Fruit fly (Drosophila melanogaster) whole organism, embryonic: ENCODE data around the gene CalpB.

Experiments used
- CG10209 ChIP-seq: fragments of 200-800 bp; sonication (Bioruptor generic); optimal IDR thresholded peaks from 3 replicates; lab custom pipeline; 2017; ENCODE audit warnings: missing biosample characterization, mild to moderate bottlenecking, missing genetic modification characterization, missing genetic modification reagents
- CG10267 ChIP-seq: fragments of 200-800 bp; sonication (Bioruptor generic); optimal IDR thresholded peaks from 2 replicates; lab custom pipeline; 2018; ENCODE audit warnings: missing biosample characterization, mild to moderate bottlenecking, missing genetic modification characterization, moderate library complexity
- CG10543 ChIP-seq: fragments of 200-800 bp; sonication (Bioruptor generic); optimal IDR thresholded peaks from 3 replicates; lab custom pipeline; 2017; ENCODE audit warnings: missing biosample characterization, mild to moderate bottlenecking, missing genetic modification characterization, moderate library complexity
- CG10565 ChIP-seq: fragments of 200-800 bp; sonication (Bioruptor generic); optimal IDR thresholded peaks from 3 replicates; lab custom pipeline; 2016; ENCODE audit warnings: missing biosample characterization, mild to moderate bottlenecking, missing genetic modification characterization
- CG12391 ChIP-seq: fragments of 200-800 bp; sonication (Bioruptor generic); optimal IDR thresholded peaks from 3 replicates; lab custom pipeline; 2018; ENCODE audit warnings: missing biosample characterization, mild to moderate bottlenecking, missing genetic modification characterization, moderate library complexity
- CG15011 ChIP-seq: fragments of 200-800 bp; sonication (Bioruptor generic); optimal IDR thresholded peaks from 3 replicates; lab custom pipeline; 2018; ENCODE audit warnings: missing biosample characterization, mild to moderate bottlenecking, missing genetic modification characterization
- CG1602 ChIP-seq: fragments of 200-800 bp; sonication (Bioruptor generic); optimal IDR thresholded peaks from 3 replicates; lab custom pipeline; 2016; ENCODE audit warnings: missing biosample characterization, missing genetic modification characterization
- CG17328 ChIP-seq: fragments of 200-800 bp; sonication (Bioruptor generic); IDR thresholded peaks from 2 replicates; pipeline ENCODE4 v1.3.6; 2022; ENCODE audit warnings: missing biosample characterization, missing genetic modification characterization
- CG17802 ChIP-seq: fragments of 200-800 bp; sonication (Bioruptor generic); optimal IDR thresholded peaks from 2 replicates; lab custom pipeline; 2018; ENCODE audit warnings: missing biosample characterization, mild to moderate bottlenecking, missing genetic modification characterization, moderate library complexity
- CG17912 ChIP-seq: fragments of 200-800 bp; sonication (Bioruptor generic); optimal IDR thresholded peaks from 2 replicates; lab custom pipeline; 2018; ENCODE audit warnings: missing biosample characterization, mild to moderate bottlenecking, missing genetic modification characterization
- CG18011 ChIP-seq: fragments of 200-800 bp; sonication (Bioruptor generic); optimal IDR thresholded peaks from 2 replicates; lab custom pipeline; 2017; ENCODE audit warnings: missing biosample characterization, missing genetic modification characterization, mild to moderate bottlenecking, moderate library complexity, missing genotype
- CG2129 ChIP-seq: fragments of 200-800 bp; sonication (Bioruptor generic); IDR thresholded peaks from 2 replicates; pipeline ENCODE4 v1.3.6; 2022; ENCODE audit warnings: missing biosample characterization, missing genetic modification characterization; ENCODE audit not compliant: partially characterized antibody
- CG2678 ChIP-seq: fragments of 200-800 bp; sonication (Bioruptor generic); optimal IDR thresholded peaks from 3 replicates; lab custom pipeline; 2019; ENCODE audit warnings: missing biosample characterization, mild to moderate bottlenecking, missing genetic modification characterization, moderate library complexity
- CG30403 ChIP-seq: fragments of 200-800 bp; sonication (Bioruptor generic); optimal IDR thresholded peaks from 3 replicates; lab custom pipeline; 2016; ENCODE audit warnings: missing biosample characterization, missing genetic modification characterization
- CG34376 ChIP-seq: fragments of 200-800 bp; sonication (Bioruptor generic); optimal IDR thresholded peaks from 2 replicates; lab custom pipeline; 2018; ENCODE audit warnings: missing biosample characterization, mild to moderate bottlenecking, missing genetic modification characterization
- CG34422 ChIP-seq: fragments of 200-800 bp; sonication (Bioruptor generic); IDR thresholded peaks from 3 replicates; pipeline ENCODE4 v1.3.6; 2022; ENCODE audit warnings: missing biosample characterization, missing genetic modification characterization
- CG4360 ChIP-seq: fragments of 200-800 bp; sonication (Bioruptor generic); IDR thresholded peaks from 2 replicates; pipeline ENCODE4 v1.3.6; 2022; ENCODE audit warnings: missing biosample characterization, missing genetic modification characterization
- CG8290 ChIP-seq, 3 experiments: fragments of 200-800 bp; sonication (Bioruptor generic); optimal IDR thresholded peaks; 2 replicates each; lab custom pipeline; 2016 to 2019; ENCODE audit warnings: missing biosample characterization in 3 of 3, missing genetic modification characterization in 3 of 3, mild to moderate bottlenecking in 2 of 3, moderate library complexity in 1 of 3
- CG8924 ChIP-seq: fragments of 200-800 bp; optimal IDR thresholded peaks from 3 replicates; lab custom pipeline; 2019; ENCODE audit warnings: missing biosample characterization, mild to moderate bottlenecking, missing genetic modification characterization, moderate library complexity
- CG9727 ChIP-seq: fragments of 200-800 bp; sonication (Bioruptor generic); optimal IDR thresholded peaks from 3 replicates; lab custom pipeline; 2017; ENCODE audit warnings: missing biosample characterization, mild to moderate bottlenecking, missing genetic modification characterization
- CG9817 ChIP-seq: fragments of 200-800 bp; sonication (Bioruptor generic); optimal IDR thresholded peaks from 2 replicates; lab custom pipeline; 2018; ENCODE audit warnings: missing biosample characterization, mild to moderate bottlenecking, missing genetic modification characterization, moderate library complexity
- CG9876 ChIP-seq: fragments of 200-800 bp; sonication (Bioruptor generic); optimal IDR thresholded peaks from 2 replicates; lab custom pipeline; 2016; ENCODE audit warnings: missing biosample characterization, missing genetic modification characterization
- Fer2 ChIP-seq: fragments of 200-800 bp; sonication (Bioruptor generic); optimal IDR thresholded peaks from 2 replicates; lab custom pipeline; 2018; ENCODE audit warnings: missing biosample characterization, mild to moderate bottlenecking, missing genetic modification characterization, moderate library complexity
- HLH4C ChIP-seq: fragments of 200-800 bp; sonication (Bioruptor generic); IDR thresholded peaks from 3 replicates; pipeline ENCODE4 v1.3.6; 2022; ENCODE audit warnings: missing biosample characterization, missing genetic modification characterization; ENCODE audit not compliant: partially characterized antibody
- NFAT ChIP-seq: fragments of 200-800 bp; sonication (Bioruptor generic); IDR thresholded peaks from 2 replicates; pipeline ENCODE4 v1.3.6; 2022; ENCODE audit warnings: missing biosample characterization, missing genetic modification characterization
- Ptx1 ChIP-seq: fragments of 200-800 bp; sonication (Bioruptor generic); IDR thresholded peaks from 2 replicates; pipeline ENCODE4 v1.3.6; 2022; ENCODE audit warnings: missing biosample characterization, missing genetic modification characterization
- Stat92E ChIP-seq, 3 experiments: fragments of >200 bp in 2 of 3; fragments of 200-800 bp in 1 of 3; sonication (Bioruptor generic) in 1 of 3; optimal IDR thresholded peaks; 2 replicates each; lab custom pipeline; 2017 to 2019; ENCODE audit warnings: missing biosample characterization in 3 of 3, missing genetic modification characterization in 3 of 3, mild to moderate bottlenecking in 1 of 3, moderate library complexity in 1 of 3
- Taf1 ChIP-seq: fragments of 200-800 bp; sonication (Bioruptor generic); IDR thresholded peaks from 2 replicates; pipeline ENCODE4 v1.3.6; 2022; ENCODE audit warnings: missing biosample characterization, missing genetic modification characterization
- Trl ChIP-seq, 3 experiments: fragments of >200 bp in 2 of 3; fragments of 200-800 bp in 1 of 3; sonication (Bioruptor generic) in 1 of 3; optimal IDR thresholded peaks; 2 replicates in 1 of 3; 3 replicates in 2 of 3; lab custom pipeline; 2016 to 2017; ENCODE audit warnings: missing biosample characterization in 1 of 3, missing genetic modification characterization in 1 of 3
- Vsx1 ChIP-seq: fragments of 200-800 bp; sonication (Bioruptor generic); optimal IDR thresholded peaks from 2 replicates; lab custom pipeline; 2017; ENCODE audit warnings: missing biosample characterization, mild to moderate bottlenecking, missing genetic modification characterization, missing genetic modification reagents
- ab ChIP-seq: fragments of 200-800 bp; sonication (Bioruptor generic); optimal IDR thresholded peaks from 2 replicates; lab custom pipeline; 2016; ENCODE audit warnings: missing biosample characterization, missing genetic modification characterization
- chm ChIP-seq: fragments of 200-800 bp; sonication (Bioruptor generic); IDR thresholded peaks from 2 replicates; pipeline ENCODE4 v1.3.6; 2022; ENCODE audit warnings: missing biosample characterization, missing genetic modification characterization
- emc ChIP-seq: fragments of 200-800 bp; sonication (Bioruptor generic); optimal IDR thresholded peaks from 2 replicates; lab custom pipeline; 2016; ENCODE audit warnings: missing biosample characterization, missing genetic modification characterization
- en ChIP-seq: fragments of 200-800 bp; sonication (Bioruptor generic); optimal IDR thresholded peaks from 2 replicates; lab custom pipeline; 2016; ENCODE audit warnings: missing biosample characterization, missing genetic modification characterization
- fd96Cb ChIP-seq: fragments of 200-800 bp; sonication (Bioruptor generic); optimal IDR thresholded peaks from 2 replicates; lab custom pipeline; 2018; ENCODE audit warnings: missing biosample characterization, mild to moderate bottlenecking, missing genetic modification characterization, moderate library complexity
- gcm2 ChIP-seq: fragments of 200-800 bp; sonication (Bioruptor generic); optimal IDR thresholded peaks from 2 replicates; lab custom pipeline; 2016; ENCODE audit warnings: missing biosample characterization, missing genetic modification characterization
- gsb ChIP-seq: fragments of 200-800 bp; sonication (Bioruptor generic); IDR thresholded peaks from 2 replicates; pipeline ENCODE4 v1.3.6; 2022; ENCODE audit warnings: missing biosample characterization, missing genetic modification characterization
- ind ChIP-seq: fragments of 200-800 bp; sonication (Bioruptor generic); optimal IDR thresholded peaks from 3 replicates; lab custom pipeline; 2016; ENCODE audit warnings: missing biosample characterization, missing genetic modification characterization
- lola ChIP-seq, 3 experiments: fragments of >200 bp in 2 of 3; fragments of 200-800 bp in 1 of 3; sonication (Bioruptor generic) in 1 of 3; optimal IDR thresholded peaks; 2 replicates each; lab custom pipeline; 2017 to 2019; ENCODE audit warnings: missing biosample characterization in 3 of 3, missing genetic modification characterization in 3 of 3, mild to moderate bottlenecking in 1 of 3, moderate library complexity in 1 of 3
- nmo ChIP-seq: fragments of 200-800 bp; sonication (Bioruptor generic); optimal IDR thresholded peaks from 2 replicates; lab custom pipeline; 2018; ENCODE audit warnings: missing biosample characterization, mild to moderate bottlenecking, missing genetic modification characterization, moderate library complexity
- pb ChIP-seq: fragments of 200-800 bp; sonication (Bioruptor generic); optimal IDR thresholded peaks from 3 replicates; lab custom pipeline; 2016; ENCODE audit warnings: missing biosample characterization, missing genetic modification characterization
- run ChIP-seq: fragments of 200-800 bp; sonication (Bioruptor generic); optimal IDR thresholded peaks from 3 replicates; lab custom pipeline; 2018; ENCODE audit warnings: missing biosample characterization, mild to moderate bottlenecking, missing genetic modification characterization
- salm ChIP-seq: fragments of 200-800 bp; sonication (Bioruptor generic); optimal IDR thresholded peaks from 2 replicates; lab custom pipeline; 2018; ENCODE audit warnings: missing biosample characterization, mild to moderate bottlenecking, missing genetic modification characterization
- ssp ChIP-seq: fragments of 200-800 bp; sonication (Bioruptor generic); IDR thresholded peaks from 2 replicates; pipeline ENCODE4 v1.3.6; 2022; ENCODE audit warnings: missing biosample characterization, missing genetic modification characterization
- stwl ChIP-seq: fragments of 200-800 bp; sonication (Bioruptor generic); optimal IDR thresholded peaks from 3 replicates; lab custom pipeline; 2018; ENCODE audit warnings: missing biosample characterization, mild to moderate bottlenecking, missing genetic modification characterization, moderate library complexity
- tap ChIP-seq: fragments of 200-800 bp; optimal IDR thresholded peaks from 3 replicates; lab custom pipeline; 2019; ENCODE audit warnings: missing biosample characterization, mild to moderate bottlenecking, missing genetic modification characterization, moderate library complexity
- zfh1 ChIP-seq: fragments of 200-800 bp; sonication (Bioruptor generic); IDR thresholded peaks from 3 replicates; pipeline ENCODE4 v1.3.6; 2022; ENCODE audit warnings: missing biosample characterization, missing genetic modification characterization

CalpB gene

dm6 chr3L:9856430-9857218, 31.9 kb upstream of the CalpB start (continued):
- peak; percentile 60 for TF ChIP-seq run (tag; lab: Kevin White, UChicago)
- peak; percentile 75 for TF ChIP-seq CG9727 (GFP tag; lab: Kevin White, UChicago)
- peak; percentile 38 for TF ChIP-seq stwl (tag; lab: Kevin White, UChicago)
- TF ChIP-seq chm (GFP tag; lab: Robert Waterston, UW), result peak; percentile 75
- TF ChIP-seq gcm2, result no peak
- peak in 1 of 3 experiments; percentile 92 for TF ChIP-seq lola (GFP tag; optimal IDR thresholded peaks at IDR 0.05; lab: Kevin White, UChicago)
- TF ChIP-seq CG9876 (GFP tag; lab: Kevin White, UChicago), result no peak
- peak; percentile 84 for TF ChIP-seq CG10267 (tag; lab: Kevin White, UChicago)
- peak; percentile 86 for TF ChIP-seq Ptx1 (GFP tag; lab: Robert Waterston, UW)
- TF ChIP-seq ab (GFP tag; lab: Kevin White, UChicago), result no peak
- no peak for TF ChIP-seq emc (GFP tag; lab: Kevin White, UChicago)
- peak; percentile 91 for TF ChIP-seq CG12391 (tag; lab: Kevin White, UChicago)
- TF ChIP-seq Fer2 (tag; lab: Kevin White, UChicago), result no peak
- no peak for TF ChIP-seq Stat92E (GFP tag; optimal IDR thresholded peaks at IDR 0.05; lab: Kevin White, UChicago)
- no peak for TF ChIP-seq CG10543 (GFP tag; lab: Kevin White, UChicago)
- no peak for TF ChIP-seq CG4360 (GFP tag; lab: Robert Waterston, UW)
- TF ChIP-seq CG34422, result peak; percentile 82
- peak; percentile 14 for TF ChIP-seq CG17912 (GFP tag; lab: Kevin White, UChicago)
- peak; percentile 89 for TF ChIP-seq CG17328
- no peak for TF ChIP-seq CG18011 (GFP tag; lab: Kevin White, UChicago)
- no peak for TF ChIP-seq en
- TF ChIP-seq CG8924, result peak; percentile 88
- peak; percentile 88 for TF ChIP-seq zfh1 (GFP tag; lab: Robert Waterston, UW)
- peak; percentile 74 for TF ChIP-seq ssp (GFP tag; lab: Robert Waterston, UW)
- TF ChIP-seq CG17802 (tag; lab: Kevin White, UChicago), result no peak
- no peak for TF ChIP-seq Trl (optimal IDR thresholded peaks at IDR 0.05; lab: Kevin White, UChicago)
- TF ChIP-seq Trl (GFP tag; optimal IDR thresholded peaks at IDR 0.05; lab: Kevin White, UChicago), result no peak
- TF ChIP-seq Vsx1 (GFP tag; lab: Kevin White, UChicago), result peak; percentile 62
- peak; percentile 46; the same call in 1 of the 2 replicates for TF ChIP-seq NFAT (GFP tag; lab: Robert Waterston, UW)
- no peak for TF ChIP-seq CG15011 (GFP tag; lab: Kevin White, UChicago)
- peak; percentile 90 for TF ChIP-seq CG2678 (tag; lab: Kevin White, UChicago)
- TF ChIP-seq CG34376 (GFP tag; lab: Kevin White, UChicago), result no peak
- TF ChIP-seq fd96Cb (tag; lab: Kevin White, UChicago), result peak; percentile 89
- peak; percentile 39; the same call in 1 of the 2 replicates for TF ChIP-seq gsb (GFP tag; lab: Robert Waterston, UW)
- TF ChIP-seq CG8290 (GFP tag; optimal IDR thresholded peaks at IDR 0.05; lab: Kevin White, UChicago), result peak; percentile 46
- TF ChIP-seq CG8290 (tag; optimal IDR thresholded peaks at IDR 0.05; lab: Kevin White, UChicago), result no peak
- TF ChIP-seq pb (GFP tag; lab: Kevin White, UChicago), result no peak
- peak; percentile 63 for TF ChIP-seq CG9817 (tag; lab: Kevin White, UChicago)
- no peak for TF ChIP-seq CG10565 (GFP tag; lab: Kevin White, UChicago)
- peak; percentile 53; the same call in 1 of the 2 replicates for TF ChIP-seq Taf1
- TF ChIP-seq ind (GFP tag; lab: Kevin White, UChicago), result peak; percentile 57
- peak; percentile 84 for TF ChIP-seq CG10209 (GFP tag; lab: Kevin White, UChicago)
- TF ChIP-seq CG30403, result peak; percentile 61
- TF ChIP-seq nmo, result peak; percentile 93
- TF ChIP-seq HLH4C, result no peak
- TF ChIP-seq salm (tag; lab: Kevin White, UChicago), result peak; percentile 77
- TF ChIP-seq CG1602 (GFP tag; lab: Kevin White, UChicago), result peak; percentile 76
- TF ChIP-seq tap (tag; lab: Kevin White, UChicago), result peak; percentile 90
- no peak for TF ChIP-seq CG2129
